Worm (Caenorhabditis elegans) whole organism, L1 larva: Measurements from ENCODE around the gene C04F5.8.

ENCODE experiments used
- C04F5.9 ChIP-seq: sonication (generic microtip); optimal IDR thresholded peaks from 2 replicates; lab custom pipeline; 2016; ENCODE audit warnings: missing genetic modification characterization, missing compliant biosample characterization
- C34B4.2 ChIP-seq: sonication (generic microtip); optimal IDR thresholded peaks from 2 replicates; lab custom pipeline; 2017; ENCODE audit warnings: mild to moderate bottlenecking, missing genetic modification characterization, missing compliant biosample characterization
- alr-1 ChIP-seq: fragments of 200-800 bp; sonication (Bioruptor generic); optimal IDR thresholded peaks from 2 replicates; lab custom pipeline; 2018; ENCODE audit warnings: borderline replicate concordance, mild to moderate bottlenecking, missing genetic modification characterization, missing compliant biosample characterization
- ceh-82 ChIP-seq, 3 experiments: fragments of 150-350 bp in 1 of 3; sonication (generic microtip) in 2 of 3; optimal IDR thresholded peaks; 2 replicates each; lab custom pipeline; 2014 to 2017; ENCODE audit warnings: missing biosample characterization in 3 of 3, missing genetic modification characterization in 3 of 3
- elt-2 ChIP-seq: sonication (generic microtip); optimal IDR thresholded peaks from 2 replicates; lab custom pipeline; 2016; ENCODE audit warnings: missing genetic modification characterization, mild to moderate bottlenecking, inconsistent platforms, missing compliant biosample characterization, missing genetic modification reagents
- fkh-10 ChIP-seq: sonication (generic microtip); optimal IDR thresholded peaks from 2 replicates; lab custom pipeline; 2017; ENCODE audit warnings: missing biosample characterization, missing genetic modification reagents, missing genetic modification characterization
- fkh-8 ChIP-seq: sonication (generic microtip); optimal IDR thresholded peaks from 2 replicates; lab custom pipeline; 2016; ENCODE audit warnings: mild to moderate bottlenecking, missing genetic modification characterization, missing compliant biosample characterization
- jun-1 ChIP-seq: fragments of 150-350 bp; optimal IDR thresholded peaks from 2 replicates; lab custom pipeline; 2014; ENCODE audit warnings: missing biosample characterization, missing genetic modification reagents, missing genetic modification characterization
- nhr-11 ChIP-seq: fragments of 150-350 bp; optimal IDR thresholded peaks from 2 replicates; lab custom pipeline; 2014; ENCODE audit warnings: missing biosample characterization, missing genetic modification characterization
- snpc-4 ChIP-seq: fragments of 150-350 bp; optimal IDR thresholded peaks from 2 replicates; lab custom pipeline; 2014; ENCODE audit warnings: missing biosample characterization, missing genetic modification characterization
- unc-130 ChIP-seq: fragments of 150-350 bp; optimal IDR thresholded peaks from 2 replicates; lab custom pipeline; 2017; ENCODE audit warnings: missing biosample characterization, missing genetic modification characterization, inconsistent platforms
- unc-62 ChIP-seq: fragments of 150-350 bp; optimal IDR thresholded peaks from 2 replicates; lab custom pipeline; 2014; ENCODE audit warnings: missing biosample characterization, missing genetic modification reagents, missing genetic modification characterization
- ztf-11 ChIP-seq, 2 experiments: sonication (generic microtip); optimal IDR thresholded peaks; 2 replicates each; lab custom pipeline; 2016 to 2017; ENCODE audit warnings: missing genetic modification characterization in 2 of 2, missing biosample characterization in 1 of 2, missing compliant biosample characterization in 1 of 2

DNA sequence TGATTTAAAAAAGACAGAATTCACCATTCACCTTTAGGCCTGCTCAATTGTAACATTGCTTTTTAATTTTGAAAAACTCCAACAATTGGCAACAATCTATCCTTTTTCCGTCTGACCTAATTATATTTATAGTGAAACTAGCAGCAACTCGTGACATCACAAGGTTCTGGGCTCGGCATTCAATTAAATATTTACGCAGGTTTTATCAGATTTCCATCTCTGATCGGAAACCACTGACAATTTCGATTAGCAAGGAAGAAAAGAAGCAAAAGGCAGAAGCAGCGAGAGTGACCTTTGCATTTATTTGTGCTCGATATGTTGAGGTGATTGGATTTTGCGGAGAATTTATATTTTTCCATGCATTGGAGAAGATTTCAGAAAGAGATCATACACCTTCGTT lies 23.2 kb downstream of the C04F5.8 start:
- TF ChIP-seq C04F5.9 (tag; lab: Kevin White, UChicago): no peak
- TF ChIP-seq unc-62: no peak
- TF ChIP-seq fkh-8 (tag; lab: Kevin White, UChicago): peak; percentile 3
- no peak for TF ChIP-seq nhr-11 (tag; lab: Kevin White, UChicago)
- TF ChIP-seq unc-130 (tag; lab: Kevin White, UChicago): no peak
- no peak for TF ChIP-seq C34B4.2 (tag; lab: Kevin White, UChicago)
- TF ChIP-seq elt-2 (tag; lab: Kevin White, UChicago): no peak
- TF ChIP-seq ceh-82 (tag; optimal IDR thresholded peaks at IDR 0.05; lab: Kevin White, UChicago): no peak
- peak; percentile 52 for TF ChIP-seq fkh-10 (GFP tag; lab: Kevin White, UChicago)
- no peak for TF ChIP-seq alr-1 (tag; lab: Kevin White, UChicago)
- TF ChIP-seq snpc-4 (tag; lab: Kevin White, UChicago): no peak
- TF ChIP-seq ztf-11 (tag; optimal IDR thresholded peaks at IDR 0.05; lab: Kevin White, UChicago): no peak
- no peak for TF ChIP-seq jun-1 (tag; lab: Kevin White, UChicago)
